Worm (Caenorhabditis elegans): ENCODE measurements around the gene F46B3.8.

The F46B3.8 gene

DNA sequence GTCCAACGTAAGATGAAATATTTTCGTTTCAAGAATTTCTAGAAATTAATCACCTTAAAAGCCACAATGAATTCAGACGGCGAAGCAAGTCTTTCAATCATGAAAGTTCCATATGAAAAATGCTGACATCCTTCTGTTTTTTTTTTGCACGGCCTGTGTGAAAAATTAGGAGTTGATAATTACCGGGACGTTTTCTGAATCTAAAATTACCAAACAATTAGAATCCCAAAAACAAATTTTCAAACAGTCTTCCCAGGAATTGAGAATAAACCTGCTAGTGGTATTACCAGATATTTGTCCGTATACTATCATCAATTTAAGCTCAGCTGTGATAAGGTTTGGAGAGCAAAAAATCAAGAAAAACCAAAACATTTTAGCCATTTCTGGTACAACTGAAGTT is 15.4 kb upstream of the F46B3.8 start, which contains the start of gene Y44A6B.3:
Gene Y44A6B.3, minus strand, starts transcription at position 101 of the 400 bp plus-strand sequence.
- TF ChIP-seq lim-6 (tag; optimal IDR thresholded peaks at IDR 0.05) (no peak), ceh-34 (tag; optimal IDR thresholded peaks at IDR 0.05) (no peak), syd-9 (tag; optimal IDR thresholded peaks at IDR 0.05) (no peak), pqm-1 (tag; optimal IDR thresholded peaks at IDR 0.05) (no peak), sox-2 (GFP tag; IDR thresholded peaks at IDR 0.05) (no peak)

DNA sequence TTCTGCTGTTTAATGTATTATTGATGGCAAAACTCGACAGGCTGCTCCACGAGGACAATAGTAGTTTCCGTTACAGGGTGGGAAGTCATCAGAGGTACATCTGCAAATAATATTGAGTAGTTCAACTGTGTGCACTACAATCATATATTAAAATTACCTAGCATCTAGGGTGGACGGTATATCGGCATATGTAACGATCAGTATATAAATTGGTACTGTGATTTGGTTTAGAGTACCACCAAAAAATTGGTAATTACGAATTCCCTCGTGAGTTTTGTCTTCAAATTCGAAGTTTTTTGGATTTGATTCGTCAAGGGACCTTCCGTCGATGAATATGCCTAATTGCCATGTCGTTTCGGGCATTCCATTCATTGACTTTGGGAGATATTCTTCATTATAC is 13.9 kb upstream of the F46B3.8 start, which contains the start of gene ttr-13:
Gene ttr-13, minus strand, starts transcription at position 101 of the 400 bp plus-strand sequence.
- TF ChIP-seq unc-3 (GFP tag; conservative IDR thresholded peaks at IDR 0.05) (no peak), unc-3 (tag; optimal IDR thresholded peaks at IDR 0.05) (no peak)

DNA sequence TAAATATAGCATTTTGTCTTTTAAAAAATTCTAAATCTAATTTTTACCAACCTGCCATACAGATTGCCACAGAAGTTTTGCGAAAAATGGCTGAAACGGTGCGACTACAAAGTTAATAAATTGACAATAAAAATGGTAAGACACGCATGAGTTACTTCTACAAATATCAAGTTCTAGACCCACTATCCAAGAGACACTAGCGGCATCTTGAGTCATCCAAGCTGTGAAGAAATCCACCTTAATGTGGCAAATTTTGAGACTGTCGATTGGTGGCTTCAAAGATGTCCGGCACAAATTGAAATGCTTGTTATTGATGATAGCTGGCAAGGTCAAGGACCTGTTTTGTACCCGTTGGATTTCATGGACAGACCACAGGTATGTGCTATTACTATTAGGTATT is 11.4 kb upstream of the F46B3.8 start, which contains the start of gene F46B3.16:
Gene F46B3.16, plus strand, starts transcription at position 301 of the 400 bp plus-strand sequence.
- TF ChIP-seq tbx-7 (tag; optimal IDR thresholded peaks at IDR 0.05) = no peak
- TF ChIP-seq unc-42 (tag; optimal IDR thresholded peaks at IDR 0.05) = no peak
- TF ChIP-seq npax-4 (tag; optimal IDR thresholded peaks at IDR 0.05) = no peak
- no peak for TF ChIP-seq dve-1 (tag; optimal IDR thresholded peaks at IDR 0.05)
- TF ChIP-seq ceh-24 (tag; optimal IDR thresholded peaks at IDR 0.05) = no peak
- TF ChIP-seq nfya-1 (tag; optimal IDR thresholded peaks at IDR 0.05) = no peak
- no peak for TF ChIP-seq hlh-8 (tag; optimal IDR thresholded peaks at IDR 0.05)
- no peak for TF ChIP-seq hlh-13 (GFP tag; optimal IDR thresholded peaks at IDR 0.05)
- no peak for TF ChIP-seq ceh-30 (tag; optimal IDR thresholded peaks at IDR 0.05)
- TF ChIP-seq elt-2 (tag; optimal IDR thresholded peaks at IDR 0.05) = no peak
- TF ChIP-seq unc-3 (GFP tag; conservative IDR thresholded peaks at IDR 0.05) = no peak
- no peak for TF ChIP-seq unc-3 (tag; optimal IDR thresholded peaks at IDR 0.05)
- TF ChIP-seq dmd-4 (tag; optimal IDR thresholded peaks at IDR 0.05; ENCODE audit: borderline replicate concordance) = no peak
- no peak for TF ChIP-seq pha-4 (tag; optimal IDR thresholded peaks at IDR 0.05)
- TF ChIP-seq T23F11.4 (GFP tag; optimal IDR thresholded peaks at IDR 0.05) = no peak
- TF ChIP-seq sox-4 (tag; optimal IDR thresholded peaks at IDR 0.05) = no peak
- no peak for TF ChIP-seq nhr-232 (tag; optimal IDR thresholded peaks at IDR 0.05)
- TF ChIP-seq lim-6 (tag; optimal IDR thresholded peaks at IDR 0.05) = no peak
- no peak for TF ChIP-seq ceh-48 (tag; optimal IDR thresholded peaks at IDR 0.05)
- TF ChIP-seq ztf-16 (tag; optimal IDR thresholded peaks at IDR 0.05) = no peak

DNA sequence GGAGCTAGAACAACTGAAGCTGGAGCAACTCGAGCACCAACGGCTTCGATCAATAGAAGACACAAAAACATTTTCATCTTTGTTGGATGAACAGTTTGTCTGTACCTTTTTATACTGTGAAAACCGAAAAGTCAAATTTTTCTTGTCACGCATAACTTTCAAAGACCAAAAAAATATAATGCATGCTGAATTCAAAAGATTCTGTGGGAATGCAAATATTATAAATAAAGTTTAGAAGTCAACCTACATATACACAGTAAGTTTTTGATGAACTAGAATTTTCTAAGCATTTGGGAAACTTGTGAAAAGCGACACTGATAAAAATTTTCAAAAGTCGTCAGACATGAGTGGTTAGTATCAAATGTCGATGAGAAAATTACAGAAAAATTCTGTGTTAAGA is 10.7 kb upstream of the F46B3.8 start, which contains the start of gene F46B3.15:
Gene F46B3.15, minus strand, starts transcription at position 101 of the 400 bp plus-strand sequence.
- TF ChIP-seq hlh-30 (tag; optimal IDR thresholded peaks at IDR 0.05; ENCODE audit: insufficient read depth) (no peak), ceh-2 (tag; optimal IDR thresholded peaks at IDR 0.05) (no peak), unc-3 (GFP tag; conservative IDR thresholded peaks at IDR 0.05) (no peak), unc-3 (tag; optimal IDR thresholded peaks at IDR 0.05) (no peak), ceh-18 (tag; optimal IDR thresholded peaks at IDR 0.05) (no peak), pha-2 (tag; optimal IDR thresholded peaks at IDR 0.05) (no peak), ztf-16 (tag; optimal IDR thresholded peaks at IDR 0.05) (no peak), pqm-1 (tag; optimal IDR thresholded peaks at IDR 0.05) (no peak), sdc-2 (tag; optimal IDR thresholded peaks at IDR 0.05) (no peak), tbx-2 (tag; optimal IDR thresholded peaks at IDR 0.05) (no peak), dve-1 (tag; optimal IDR thresholded peaks at IDR 0.05) (no peak), eyg-1 (tag; optimal IDR thresholded peaks at IDR 0.05) (no peak), fkh-10 (GFP tag; optimal IDR thresholded peaks at IDR 0.05) (no peak)

DNA sequence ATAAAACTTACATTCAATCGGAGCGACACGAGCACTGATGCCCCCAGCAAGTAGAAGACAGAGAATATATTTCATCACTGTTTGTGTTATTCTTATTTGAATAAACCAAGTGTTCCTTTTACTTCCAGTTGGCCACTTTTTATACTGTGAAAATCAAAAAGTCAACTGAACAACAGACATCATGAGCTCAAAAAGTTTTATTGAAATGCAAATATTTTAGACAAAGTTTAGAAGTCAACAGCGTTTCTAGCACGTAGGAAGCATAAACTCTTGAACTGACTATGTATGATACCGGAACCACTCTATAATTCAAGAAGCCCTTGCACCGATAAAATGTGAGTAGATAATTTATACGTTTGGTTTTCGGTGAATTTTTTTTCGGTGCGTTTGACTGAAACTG is 8.3 kb upstream of the F46B3.8 start, which contains the start of gene F46B3.14:
Gene F46B3.14, minus strand, starts transcription at position 101 of the 400 bp plus-strand sequence.
- TF ChIP-seq ceh-30 (tag; optimal IDR thresholded peaks at IDR 0.05) = no peak
- no peak for TF ChIP-seq K09A11.1 (tag; optimal IDR thresholded peaks at IDR 0.05; ENCODE audit: insufficient read depth)
- no peak for TF ChIP-seq sdc-2 (tag; optimal IDR thresholded peaks at IDR 0.05)
- TF ChIP-seq ceh-18 (tag; optimal IDR thresholded peaks at IDR 0.05) = no peak
